Worm (Caenorhabditis elegans): Measurements from ENCODE around the gene srh-248.
A peak's percentile ranks its signal among the peaks of the same experiment; 100 is the strongest.

DNA sequence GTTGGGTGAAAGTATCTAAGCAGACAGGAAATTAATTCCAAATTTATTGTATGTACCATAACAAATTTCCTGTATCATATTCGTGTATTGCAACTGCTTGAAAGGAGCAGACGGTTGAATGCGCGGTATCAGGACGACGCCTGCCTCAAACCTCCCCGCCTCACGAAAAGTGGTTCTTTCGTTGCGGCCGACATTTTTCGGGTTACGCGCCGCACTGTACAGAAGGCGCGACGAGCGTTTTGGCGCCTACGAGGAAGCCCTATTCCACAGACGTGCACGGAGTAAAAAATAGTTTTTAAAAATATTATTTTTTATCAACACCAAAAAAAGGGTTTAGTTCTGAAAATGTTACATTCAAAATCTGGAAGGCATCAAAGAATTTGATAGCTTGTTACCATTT is 35.1 kb downstream of the srh-248 start:
- TF ChIP-seq hsf-1 (GFP tag; IDR thresholded peaks at IDR 0.05), result no peak
- no peak for TF ChIP-seq T26A5.8 (tag; optimal IDR thresholded peaks at IDR 0.05)
- TF ChIP-seq ZK185.1 (tag; optimal IDR thresholded peaks at IDR 0.05; ENCODE audit: poor library complexity, severe bottlenecking), result no peak
- no peak for TF ChIP-seq somi-1 (GFP tag; optimal IDR thresholded peaks at IDR 0.05)
- no peak for TF ChIP-seq Y95B8A.8 (GFP tag; IDR thresholded peaks at IDR 0.05)
- no peak for TF ChIP-seq zim-3 (tag; optimal IDR thresholded peaks at IDR 0.05)
- no peak for TF ChIP-seq unc-62 (GFP tag; optimal IDR thresholded peaks at IDR 0.05)
- peak; percentile 60; the same call in 1 of the 2 replicates for TF ChIP-seq hmg-1.2 (GFP tag; IDR thresholded peaks at IDR 0.05)
- no peak for TF ChIP-seq ama-1 (optimal IDR thresholded peaks at IDR 0.05)
- TF ChIP-seq ama-1 (GFP tag; optimal IDR thresholded peaks at IDR 0.05), result no peak
- no peak for TF ChIP-seq ztf-6 (GFP tag; IDR thresholded peaks at IDR 0.05)
- no peak for TF ChIP-seq gei-17 (GFP tag; optimal IDR thresholded peaks at IDR 0.05)
